Worm (Caenorhabditis elegans) whole organism, L4/young adult: Measurements from ENCODE around the gene srw-76.

Experiments
- W03F9.2 ChIP-seq: fragments of 150-350 bp; optimal IDR thresholded peaks from 2 replicates; lab custom pipeline; 2014; ENCODE audit warnings: missing biosample characterization, missing genetic modification characterization
- dao-5 ChIP-seq: sonication (generic microtip); optimal IDR thresholded peaks from 2 replicates; lab custom pipeline; 2016; ENCODE audit warnings: missing genotype, missing genetic modification characterization, moderate library complexity, missing compliant biosample characterization
- him-1 ChIP-seq: sonication (generic microtip); optimal IDR thresholded peaks from 2 replicates; lab custom pipeline; 2016; ENCODE audit warnings: missing genotype, missing genetic modification reagents, missing genetic modification characterization, missing compliant biosample characterization

srw-76 gene

ce11 chrV:16594514-16594913 lies 43.6 kb downstream of the srw-76 start:
- TF ChIP-seq him-1 (tag; lab: Kevin White, UChicago) (no peak), W03F9.2 (tag; lab: Kevin White, UChicago) (no peak), dao-5 (tag; lab: Kevin White, UChicago) (no peak)

- TF ChIP-seq dao-5 (tag; lab: Kevin White, UChicago), result no peak
- no peak for TF ChIP-seq W03F9.2 (tag; lab: Kevin White, UChicago)
- TF ChIP-seq him-1 (tag; lab: Kevin White, UChicago), result no peak
Measured at ce11 chrV:16593792-16594059, 44.4 kb downstream of the srw-76 start.

- TF ChIP-seq him-1 (tag; lab: Kevin White, UChicago) (no peak), W03F9.2 (tag; lab: Kevin White, UChicago) (no peak), dao-5 (tag; lab: Kevin White, UChicago) (no peak)
Measured at ce11 chrV:16592947-16593791, 44.9 kb downstream of the srw-76 start.

- no peak for TF ChIP-seq W03F9.2 (tag; lab: Kevin White, UChicago)
- TF ChIP-seq him-1 (tag; lab: Kevin White, UChicago), result no peak
- TF ChIP-seq dao-5 (tag; lab: Kevin White, UChicago), result no peak
Measured at ce11 chrV:16591992-16592798, 45.9 kb downstream of the srw-76 start, which contains the start of gene srh-269. Gene srh-269 (minus strand): TSS chrV:16592042.

- no peak for TF ChIP-seq dao-5 (tag; lab: Kevin White, UChicago)
- TF ChIP-seq him-1 (tag; lab: Kevin White, UChicago), result no peak
- no peak for TF ChIP-seq W03F9.2 (tag; lab: Kevin White, UChicago)
Measured at ce11 chrV:16589488-16589887, 48.6 kb downstream of the srw-76 start.

- TF ChIP-seq W03F9.2 (tag; lab: Kevin White, UChicago) (no peak), him-1 (tag; lab: Kevin White, UChicago) (no peak), dao-5 (tag; lab: Kevin White, UChicago) (no peak)
Measured at ce11 chrV:16588428-16588827, 49.7 kb downstream of the srw-76 start, which contains the start of gene srw-73. Gene srw-73 (minus strand): TSS chrV:16588528.
